Fruit fly (Drosophila melanogaster) whole organism, prepupa: Measurements from ENCODE around the gene wat.

Experiments
- CG11762 ChIP-seq: fragments of 200-800 bp; sonication (Bioruptor generic); optimal IDR thresholded peaks from 3 replicates; lab custom pipeline; 2016; ENCODE audit warnings: missing biosample characterization, missing genetic modification characterization; ENCODE audit not compliant: insufficient read depth
- CG15336 ChIP-seq: fragments of 200-800 bp; sonication (Bioruptor generic); IDR thresholded peaks from 2 replicates; pipeline ENCODE4 v1.3.6; 2022; ENCODE audit warnings: missing biosample characterization, missing genetic modification characterization
- CG16779 ChIP-seq: fragments of 200-800 bp; sonication (Bioruptor generic); optimal IDR thresholded peaks from 3 replicates; lab custom pipeline; 2017; ENCODE audit warnings: missing biosample characterization, mild to moderate bottlenecking, missing genetic modification characterization
- CG34406 ChIP-seq: fragments of 200-800 bp; sonication (Bioruptor generic); optimal IDR thresholded peaks from 3 replicates; lab custom pipeline; 2016; ENCODE audit warnings: missing biosample characterization, missing genetic modification characterization
- CG6276 ChIP-seq: fragments of 200-800 bp; sonication (Bioruptor generic); optimal IDR thresholded peaks from 2 replicates; lab custom pipeline; 2017; ENCODE audit warnings: missing biosample characterization, mild to moderate bottlenecking, missing genetic modification characterization
- CG8632 ChIP-seq: fragments of 200-800 bp; sonication (Bioruptor generic); optimal IDR thresholded peaks from 3 replicates; lab custom pipeline; 2016; ENCODE audit warnings: missing biosample characterization, missing genetic modification characterization
- Met ChIP-seq: fragments of 200-800 bp; sonication (Bioruptor generic); optimal IDR thresholded peaks from 3 replicates; lab custom pipeline; 2016; ENCODE audit warnings: missing biosample characterization, missing genetic modification characterization
- OdsH ChIP-seq: fragments of 200-800 bp; sonication (Bioruptor generic); optimal IDR thresholded peaks from 3 replicates; lab custom pipeline; 2016; ENCODE audit warnings: missing biosample characterization, missing genetic modification characterization
- Smox ChIP-seq: fragments of 200-800 bp; sonication (Bioruptor generic); optimal IDR thresholded peaks from 3 replicates; lab custom pipeline; 2016; ENCODE audit warnings: missing biosample characterization, missing genetic modification characterization
- acj6 ChIP-seq: fragments of 200-800 bp; sonication (Bioruptor generic); optimal IDR thresholded peaks from 3 replicates; lab custom pipeline; 2016; ENCODE audit warnings: missing biosample characterization, missing genetic modification characterization
- svp ChIP-seq: fragments of 200-800 bp; sonication (Bioruptor generic); peaks from one replicate; lab custom pipeline; 2016; ENCODE audit warnings: missing biosample characterization, missing genetic modification characterization

DNA sequence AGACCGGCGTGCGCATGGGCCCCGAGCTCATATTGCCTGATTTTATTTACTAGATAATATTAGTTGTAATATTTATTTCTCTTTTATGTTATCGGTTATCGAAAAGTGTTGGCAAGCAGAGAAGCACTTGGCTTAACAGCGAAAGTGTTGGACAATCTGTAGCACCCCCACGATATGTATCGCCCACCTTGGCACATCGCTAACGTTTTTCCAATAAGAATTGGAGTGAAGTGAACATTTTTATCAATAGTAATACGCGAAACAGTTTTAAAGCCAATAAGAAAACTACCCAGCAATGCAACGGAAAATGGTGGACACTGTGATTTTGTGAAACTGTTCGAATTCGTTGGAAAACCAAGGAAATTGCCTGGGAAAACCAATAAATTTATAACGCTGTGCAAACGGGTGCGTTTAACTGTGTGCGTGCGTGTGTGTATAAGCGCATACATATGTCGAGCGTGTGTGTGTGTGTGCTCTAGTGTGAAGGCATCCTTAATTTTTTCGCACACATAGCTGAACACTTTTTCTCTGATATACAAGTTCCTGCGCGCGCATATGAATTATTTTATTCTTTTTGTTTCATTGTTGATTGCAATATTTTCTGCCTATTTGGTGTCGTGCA is 18.9 kb upstream of the wat start, which contains the start of the genes Slu7 and Pkc98E:
- TF ChIP-seq acj6 (GFP tag; lab: Kevin White, UChicago), result peak; percentile 27
- peak; percentile 2 for TF ChIP-seq CG11762 (GFP tag; lab: Kevin White, UChicago)
- TF ChIP-seq CG8632, result peak; percentile 2
- TF ChIP-seq CG34406 (GFP tag; lab: Kevin White, UChicago), result no peak
- TF ChIP-seq CG6276 (GFP tag; lab: Kevin White, UChicago), result no peak
- TF ChIP-seq Met (GFP tag; lab: Kevin White, UChicago), result peak; percentile 61
- TF ChIP-seq Smox (GFP tag; lab: Kevin White, UChicago), result no peak
- no peak for TF ChIP-seq CG16779 (tag; lab: Kevin White, UChicago)
- no peak for TF ChIP-seq CG15336 (GFP tag; lab: Robert Waterston, UW)
- TF ChIP-seq svp (GFP tag; lab: Kevin White, UChicago), result no peak
- peak; percentile 41 for TF ChIP-seq OdsH (GFP tag; lab: Kevin White, UChicago)
